Worm (Caenorhabditis elegans) whole organism, young adult: ENCODE measurements around the gene Y116A8C.38.

Experiments used
- ama-1 ChIP-seq, 3 experiments: fragments of 150-350 bp in 1 of 3; sonication (generic microtip) in 2 of 3; optimal IDR thresholded peaks; 2 replicates each; lab custom pipeline; 2014 to 2018; ENCODE audit warnings: missing biosample characterization in 2 of 3, missing genetic modification characterization in 2 of 3, missing genetic modification reagents in 2 of 3
- dpl-1 ChIP-seq: fragments of 150-350 bp; optimal IDR thresholded peaks from 2 replicates; lab custom pipeline; 2014; ENCODE audit warnings: missing biosample characterization, missing genetic modification reagents, missing genetic modification characterization
- lir-1 ChIP-seq: fragments of 200-800 bp; sonication (Bioruptor generic); conservative IDR thresholded peaks from 2 replicates; pipeline ENCODE4 v1.3.6; 2022; ENCODE audit warnings: missing genetic modification reagents, missing genetic modification characterization, missing compliant biosample characterization
- madf-10 ChIP-seq: sonication (generic microtip); optimal IDR thresholded peaks from 2 replicates; lab custom pipeline; 2016; ENCODE audit warnings: mild to moderate bottlenecking, missing genetic modification characterization, missing compliant biosample characterization
- mxl-1 ChIP-seq: sonication (generic microtip); optimal IDR thresholded peaks from 2 replicates; lab custom pipeline; 2016; ENCODE audit warnings: missing genetic modification characterization, missing compliant biosample characterization
- snpc-4 ChIP-seq, 5 experiments: fragments of 150-350 bp in 1 of 5; sonication (generic microtip) in 4 of 5; optimal IDR thresholded peaks; 2 replicates each; lab custom pipeline; 2014 to 2018; ENCODE audit warnings: missing genetic modification characterization in 5 of 5, missing biosample characterization in 3 of 5, antibody characterized with exemption in 2 of 5, mild to moderate bottlenecking in 2 of 5, missing compliant biosample characterization in 2 of 5, missing genotype in 2 of 5, moderate library complexity in 2 of 5, missing genetic modification reagents in 1 of 5

DNA sequence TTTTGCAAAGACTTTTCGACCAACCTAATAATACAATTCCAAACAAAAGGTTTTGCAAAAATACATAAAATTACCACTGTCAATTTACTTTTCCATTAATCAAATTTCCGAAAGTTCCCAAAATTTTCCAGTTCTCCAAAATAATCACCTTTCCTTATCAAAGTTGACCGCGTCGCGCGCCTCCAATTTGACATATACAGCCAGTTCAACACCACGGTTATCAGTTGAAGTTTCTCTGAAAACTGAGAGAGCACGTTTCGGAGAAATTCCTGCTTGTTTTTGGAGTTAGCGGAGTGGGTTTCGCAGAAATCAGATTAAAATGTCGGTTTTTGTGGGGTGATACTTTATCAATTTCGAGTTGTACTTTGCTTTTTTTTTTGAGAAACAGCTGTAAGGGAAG, 47.7 kb downstream of the Y116A8C.38 start:
- no peak for TF ChIP-seq lir-1 (GFP tag; lab: Robert Waterston, UW)
- TF ChIP-seq madf-10 (tag; lab: Kevin White, UChicago), result no peak
- no peak for TF ChIP-seq dpl-1
- no peak for TF ChIP-seq snpc-4 (GFP tag; optimal IDR thresholded peaks at IDR 0.05; lab: Kevin White, UChicago)
- no peak for TF ChIP-seq snpc-4 (tag; optimal IDR thresholded peaks at IDR 0.05; lab: Kevin White, UChicago)
- TF ChIP-seq mxl-1, result no peak
- TF ChIP-seq ama-1 (optimal IDR thresholded peaks at IDR 0.05; lab: Kevin White, UChicago), result no peak
- TF ChIP-seq ama-1 (GFP tag; optimal IDR thresholded peaks at IDR 0.05; lab: Kevin White, UChicago), result no peak
